Fruit fly (Drosophila melanogaster) whole organism, wandering third instar larva: ENCODE results near the gene CG32267.

Source experiments
- Abd-B ChIP-seq: fragments of >200 bp; optimal IDR thresholded peaks from 2 replicates; lab custom pipeline; 2017; ENCODE audit warnings: missing biosample characterization, missing genetic modification characterization
- CG32264 ChIP-seq: fragments of 200-800 bp; sonication (Bioruptor generic); optimal IDR thresholded peaks from 2 replicates; lab custom pipeline; 2016; ENCODE audit warnings: missing biosample characterization, missing genetic modification characterization
- CG9705 ChIP-seq: fragments of 200-800 bp; sonication (Bioruptor generic); optimal IDR thresholded peaks from 2 replicates; lab custom pipeline; 2018; ENCODE audit warnings: missing biosample characterization, mild to moderate bottlenecking, missing genetic modification characterization
- CrebA ChIP-seq: fragments of 200-800 bp; sonication (Bioruptor generic); optimal IDR thresholded peaks from 2 replicates; lab custom pipeline; 2016; ENCODE audit warnings: missing biosample characterization, mild to moderate bottlenecking, missing genetic modification characterization, borderline replicate concordance
- Dfd ChIP-seq: fragments of >200 bp; optimal IDR thresholded peaks from 2 replicates; lab custom pipeline; 2017; ENCODE audit warnings: missing biosample characterization, missing genetic modification characterization
- Dif ChIP-seq: fragments of 200-275, 200-300 bp; sonication (Bioruptor generic); optimal IDR thresholded peaks from 2 replicates; lab custom pipeline; 2018; ENCODE audit warnings: missing biosample characterization, missing genetic modification characterization; ENCODE audit not compliant: partially characterized antibody
- GATAd ChIP-seq: sonication (Bioruptor generic); optimal IDR thresholded peaks from 2 replicates; lab custom pipeline; 2016; ENCODE audit warnings: missing biosample characterization, missing genetic modification characterization
- HLH106 ChIP-seq: fragments of 200-800 bp; optimal IDR thresholded peaks from 3 replicates; lab custom pipeline; 2019; ENCODE audit warnings: missing biosample characterization, mild to moderate bottlenecking, missing genetic modification characterization, moderate library complexity
- Hnf4 ChIP-seq: fragments of 200-800 bp; sonication (Bioruptor generic); optimal IDR thresholded peaks from 2 replicates; lab custom pipeline; 2016; ENCODE audit warnings: missing biosample characterization, mild to moderate bottlenecking, missing genetic modification characterization
- Hr78 ChIP-seq: fragments of >200 bp; optimal IDR thresholded peaks from 2 replicates; lab custom pipeline; 2017; ENCODE audit warnings: missing biosample characterization, missing genetic modification characterization
- Hr83 ChIP-seq: fragments of 200-300 bp; sonication (Bioruptor generic); optimal IDR thresholded peaks from 2 replicates; lab custom pipeline; 2016; ENCODE audit warnings: missing biosample characterization, mild to moderate bottlenecking, missing genetic modification characterization, moderate library complexity; ENCODE audit not compliant: poor library complexity, severe bottlenecking
- Jra ChIP-seq: sonication (Bioruptor generic); optimal IDR thresholded peaks from 2 replicates; lab custom pipeline; 2016; ENCODE audit warnings: missing biosample characterization, missing genetic modification characterization
- Mio ChIP-seq: sonication (Bioruptor generic); optimal IDR thresholded peaks from 2 replicates; lab custom pipeline; 2016; ENCODE audit warnings: missing biosample characterization, missing genetic modification characterization
- Myc ChIP-seq: fragments of >200 bp; optimal IDR thresholded peaks from 2 replicates; lab custom pipeline; 2017
- N ChIP-seq: fragments of >200 bp; optimal IDR thresholded peaks from 2 replicates; lab custom pipeline; 2018; ENCODE audit warnings: missing biosample characterization, missing external identifiers, missing genetic modification characterization
- OdsH ChIP-seq: fragments of 200-800 bp; sonication (Bioruptor generic); optimal IDR thresholded peaks from 2 replicates; lab custom pipeline; 2016; ENCODE audit warnings: missing biosample characterization, mild to moderate bottlenecking, missing genetic modification characterization
- Rel ChIP-seq, 2 experiments: fragments of 200-800 bp; sonication (Bioruptor generic) in 1 of 2; optimal IDR thresholded peaks; 2 replicates in 1 of 2; 3 replicates in 1 of 2; lab custom pipeline; 2016 to 2019; ENCODE audit warnings: mild to moderate bottlenecking in 2 of 2, missing biosample characterization in 2 of 2, missing genetic modification characterization in 2 of 2, moderate library complexity in 1 of 2
- Sp1 ChIP-seq: fragments of 200-800 bp; sonication (Bioruptor generic); optimal IDR thresholded peaks from 3 replicates; lab custom pipeline; 2019; ENCODE audit warnings: missing biosample characterization, mild to moderate bottlenecking, missing genetic modification characterization, moderate library complexity
- Vsx2 ChIP-seq: fragments of 200-300, 225-300 bp; sonication (Bioruptor generic); optimal IDR thresholded peaks from 2 replicates; lab custom pipeline; 2018; ENCODE audit warnings: missing biosample characterization, missing genetic modification characterization; ENCODE audit not compliant: partially characterized antibody
- br ChIP-seq: fragments of 200-800 bp; sonication (Bioruptor generic); optimal IDR thresholded peaks from 2 replicates; lab custom pipeline; 2016; ENCODE audit warnings: missing biosample characterization, missing genetic modification characterization
- brk ChIP-seq: fragments of 200-800 bp; sonication (Bioruptor generic); optimal IDR thresholded peaks from 2 replicates; lab custom pipeline; 2016; ENCODE audit warnings: missing biosample characterization, mild to moderate bottlenecking, missing genetic modification characterization
- dl ChIP-seq, 2 experiments: fragments of 175-275, 200-275 bp in 1 of 2; fragments of 200-275 bp in 1 of 2; sonication (Bioruptor generic); optimal IDR thresholded peaks; lab custom pipeline; 2018; ENCODE audit warnings: mild to moderate bottlenecking in 2 of 2, missing biosample characterization in 2 of 2, missing genetic modification characterization in 2 of 2, moderate library complexity in 2 of 2; ENCODE audit not compliant: partially characterized antibody in 2 of 2, insufficient read depth in 1 of 2
- dmrt93B ChIP-seq: fragments of 200-800 bp; sonication (Bioruptor generic); optimal IDR thresholded peaks from 2 replicates; lab custom pipeline; 2018; ENCODE audit warnings: missing biosample characterization, mild to moderate bottlenecking, missing genetic modification characterization
- dsf ChIP-seq: sonication (Bioruptor generic); optimal IDR thresholded peaks from 2 replicates; lab custom pipeline; 2016; ENCODE audit warnings: missing biosample characterization, missing genetic modification characterization, borderline replicate concordance
- ey ChIP-seq: fragments of 200-800 bp; sonication (Bioruptor generic); optimal IDR thresholded peaks from 2 replicates; lab custom pipeline; 2016; ENCODE audit warnings: missing biosample characterization, missing genetic modification characterization
- foxo ChIP-seq, 2 experiments: fragments of 200-800 bp; sonication (Bioruptor generic); optimal IDR thresholded peaks; 2 replicates in 1 of 2; 3 replicates in 1 of 2; lab custom pipeline; 2016 to 2017; ENCODE audit warnings: missing biosample characterization in 2 of 2, missing genetic modification characterization in 2 of 2
- fru ChIP-seq: fragments of 200-800 bp; sonication (Bioruptor generic); optimal IDR thresholded peaks from 3 replicates; lab custom pipeline; 2016; ENCODE audit warnings: missing biosample characterization, mild to moderate bottlenecking, missing genetic modification characterization
- h ChIP-seq: fragments of 200-800 bp; sonication (Bioruptor generic); optimal IDR thresholded peaks from 3 replicates; lab custom pipeline; 2016; ENCODE audit warnings: missing biosample characterization, mild to moderate bottlenecking, missing genetic modification characterization
- jim ChIP-seq: fragments of 175-275, 200-325 bp; sonication (Bioruptor generic); optimal IDR thresholded peaks from 2 replicates; lab custom pipeline; 2016; ENCODE audit warnings: missing biosample characterization, mild to moderate bottlenecking, missing genetic modification characterization
- lola ChIP-seq: fragments of >200 bp; optimal IDR thresholded peaks from 2 replicates; lab custom pipeline; 2017; ENCODE audit warnings: missing biosample characterization, missing genetic modification characterization
- pan ChIP-seq: fragments of >200 bp; optimal IDR thresholded peaks from 2 replicates; lab custom pipeline; 2017
- psq ChIP-seq: fragments of 200-800 bp; sonication (Bioruptor generic); optimal IDR thresholded peaks from 3 replicates; lab custom pipeline; 2017; ENCODE audit warnings: missing biosample characterization, mild to moderate bottlenecking, missing genetic modification characterization, moderate library complexity
- rgr ChIP-seq: fragments of 200-800 bp; sonication (Bioruptor generic); optimal IDR thresholded peaks from 3 replicates; lab custom pipeline; 2016; ENCODE audit warnings: missing biosample characterization, mild to moderate bottlenecking, missing genetic modification characterization
- sage ChIP-seq: fragments of 200-800 bp; sonication (Bioruptor generic); optimal IDR thresholded peaks from 2 replicates; lab custom pipeline; 2016; ENCODE audit warnings: missing biosample characterization, mild to moderate bottlenecking, missing genetic modification characterization
- sv ChIP-seq: fragments of 200-800 bp; sonication (Bioruptor generic); optimal IDR thresholded peaks from 3 replicates; lab custom pipeline; 2016; ENCODE audit warnings: missing biosample characterization, missing genetic modification characterization
- tai ChIP-seq: sonication (Bioruptor generic); optimal IDR thresholded peaks from 2 replicates; lab custom pipeline; 2016; ENCODE audit warnings: missing biosample characterization, missing genetic modification characterization
- usp ChIP-seq: fragments of >200 bp; optimal IDR thresholded peaks from 2 replicates; lab custom pipeline; 2017; ENCODE audit warnings: missing biosample characterization, missing genetic modification characterization
- woc ChIP-seq: sonication (Bioruptor generic); optimal IDR thresholded peaks from 2 replicates; lab custom pipeline; 2016; ENCODE audit warnings: missing biosample characterization, mild to moderate bottlenecking, missing genetic modification characterization

CG32267 gene

dm6 chr3L:3461557-3462414, 10.1 kb downstream of the CG32267 start:
- TF ChIP-seq lola (GFP tag; lab: Kevin White, UChicago) = no peak
- no peak for TF ChIP-seq Jra
- no peak for TF ChIP-seq usp (GFP tag; lab: Kevin White, UChicago)
- no peak for TF ChIP-seq Mio (GFP tag; lab: Kevin White, UChicago)
- no peak for TF ChIP-seq rgr
- no peak for TF ChIP-seq Hr83 (GFP tag; lab: Kevin White, UChicago)
- TF ChIP-seq CrebA (GFP tag; lab: Kevin White, UChicago) = no peak
- TF ChIP-seq Rel (GFP tag; optimal IDR thresholded peaks at IDR 0.05; lab: Kevin White, UChicago) = no peak
- TF ChIP-seq Rel (tag; optimal IDR thresholded peaks at IDR 0.05; lab: Kevin White, UChicago) = no peak
- TF ChIP-seq sv (GFP tag; lab: Kevin White, UChicago) = no peak
- TF ChIP-seq Abd-B (GFP tag; lab: Kevin White, UChicago) = no peak
- TF ChIP-seq h (GFP tag; lab: Kevin White, UChicago) = no peak
- TF ChIP-seq jim (GFP tag; lab: Kevin White, UChicago) = no peak
- no peak for TF ChIP-seq pan (lab: Kevin White, UChicago)
- TF ChIP-seq Dfd (GFP tag; lab: Kevin White, UChicago) = no peak
- TF ChIP-seq CG9705 (GFP tag; lab: Kevin White, UChicago) = no peak
- no peak for TF ChIP-seq CG32264

- no peak for TF ChIP-seq Vsx2 (GFP tag; lab: Kevin White, UChicago)
Observed at dm6 chr3L:3461119-3461518, 10.8 kb downstream of the CG32267 start, which contains the start of the genes CG46463 and armi. Gene CG46463, plus strand, starts transcription at chr3L:3461315. Gene armi, plus strand, starts transcription at chr3L:3461317.

- TF ChIP-seq tai (GFP tag; lab: Kevin White, UChicago) = no peak
- peak in 1 of 2 experiments; percentile 80 for TF ChIP-seq foxo (GFP tag; optimal IDR thresholded peaks at IDR 0.05; lab: Kevin White, UChicago)
- no peak for TF ChIP-seq Dfd (GFP tag; lab: Kevin White, UChicago)
- TF ChIP-seq CrebA (GFP tag; lab: Kevin White, UChicago) = no peak
- no peak for TF ChIP-seq Myc (lab: Kevin White, UChicago)
- TF ChIP-seq GATAd (GFP tag; lab: Kevin White, UChicago) = no peak
- TF ChIP-seq HLH106 (tag; lab: Kevin White, UChicago) = peak; percentile 81
- peak; percentile 67 for TF ChIP-seq fru (GFP tag; lab: Kevin White, UChicago)
- TF ChIP-seq pan (lab: Kevin White, UChicago) = peak; percentile 71
- no peak for TF ChIP-seq CG32264
- TF ChIP-seq Mio (GFP tag; lab: Kevin White, UChicago) = no peak
- no peak for TF ChIP-seq Vsx2 (GFP tag; lab: Kevin White, UChicago)
- TF ChIP-seq br = peak; percentile 62
- TF ChIP-seq ey (GFP tag; lab: Kevin White, UChicago) = peak; percentile 51
- TF ChIP-seq Hnf4 (GFP tag; lab: Kevin White, UChicago) = no peak
- peak; percentile 67 for TF ChIP-seq dmrt93B (GFP tag; lab: Kevin White, UChicago)
- peak; percentile 67 for TF ChIP-seq OdsH (GFP tag; lab: Kevin White, UChicago)
- TF ChIP-seq brk (GFP tag; lab: Kevin White, UChicago) = no peak
- no peak for TF ChIP-seq lola (GFP tag; lab: Kevin White, UChicago)
- peak; percentile 58 for TF ChIP-seq h (GFP tag; lab: Kevin White, UChicago)
- TF ChIP-seq Hr78 (GFP tag; lab: Kevin White, UChicago) = no peak
- TF ChIP-seq dl (GFP tag; optimal IDR thresholded peaks at IDR 0.05; lab: Kevin White, UChicago; ENCODE audit: insufficient read depth in 1 of 2, partially characterized antibody in 2 of 2) = no peak
- no peak for TF ChIP-seq jim (GFP tag; lab: Kevin White, UChicago)
- TF ChIP-seq Hr83 (GFP tag; lab: Kevin White, UChicago) = no peak
- TF ChIP-seq Abd-B (GFP tag; lab: Kevin White, UChicago) = no peak
- peak; percentile 78 for TF ChIP-seq rgr
- TF ChIP-seq sage (GFP tag; lab: Kevin White, UChicago) = no peak
- peak; percentile 66 for TF ChIP-seq woc (GFP tag; lab: Kevin White, UChicago)
- TF ChIP-seq Sp1 (GFP tag; lab: Kevin White, UChicago) = peak; percentile 83
- no peak for TF ChIP-seq Rel (GFP tag; optimal IDR thresholded peaks at IDR 0.05; lab: Kevin White, UChicago)
- peak; percentile 65 for TF ChIP-seq Rel (tag; optimal IDR thresholded peaks at IDR 0.05; lab: Kevin White, UChicago)
- no peak for TF ChIP-seq dsf (GFP tag; lab: Kevin White, UChicago)
- peak; percentile 49 for TF ChIP-seq sv (GFP tag; lab: Kevin White, UChicago)
- no peak for TF ChIP-seq Jra
- TF ChIP-seq psq = peak; percentile 73
- TF ChIP-seq N = no peak
- no peak for TF ChIP-seq usp (GFP tag; lab: Kevin White, UChicago)
- TF ChIP-seq Dif (GFP tag; lab: Kevin White, UChicago) = no peak
- peak; percentile 17 for TF ChIP-seq CG9705 (GFP tag; lab: Kevin White, UChicago)
- TF ChIP-seq, all 38 proteins: peak for 16
Observed at dm6 chr3L:3460402-3461027, 11.4 kb downstream of the CG32267 start, which contains the start of gene eIF5B. Gene eIF5B, minus strand, starts transcription at chr3L:3460977.
